Worm (Caenorhabditis elegans) whole organism, young adult: ENCODE data around the gene F54B11.11.

Experiments
- Y53G8AR.9 ChIP-seq: fragments of 200-800 bp; sonication (Bioruptor generic); conservative IDR thresholded peaks from 2 replicates; pipeline ENCODE4 v1.3.6; 2022; ENCODE audit warnings: missing genetic modification reagents, missing genetic modification characterization, missing compliant biosample characterization
- bed-1 ChIP-seq: fragments of 200-800 bp; sonication (Bioruptor generic); IDR thresholded peaks from 2 replicates; pipeline ENCODE4 v1.3.6; 2022; ENCODE audit warnings: missing genetic modification reagents, missing genetic modification characterization, missing compliant biosample characterization
- ztf-18 ChIP-seq: sonication (generic microtip); optimal IDR thresholded peaks from 2 replicates; lab custom pipeline; 2016; ENCODE audit warnings: missing genotype, mild to moderate bottlenecking, missing genetic modification characterization, missing compliant biosample characterization

- no peak for TF ChIP-seq bed-1
- TF ChIP-seq ztf-18 = no peak
- no peak for TF ChIP-seq Y53G8AR.9 (GFP tag; lab: Robert Waterston, UW)
Observed at ce11 chrX:13603826-13604225, 25.2 kb downstream of the F54B11.11 start, which contains the start of gene F54B11.8.
